Worm (Caenorhabditis elegans) whole organism, L4 larva: Measurements from ENCODE around the gene his-40.
A peak's percentile ranks its signal among the peaks of the same experiment; 100 is the strongest.

ENCODE experiments used
- F37D6.2 ChIP-seq: sonication (generic microtip); optimal IDR thresholded peaks from 2 replicates; lab custom pipeline; 2016; ENCODE audit warnings: mild to moderate bottlenecking, missing genetic modification characterization, missing compliant biosample characterization
- F44E2.7 ChIP-seq: fragments of 200-800 bp; sonication (Bioruptor generic); IDR thresholded peaks from 2 replicates; pipeline ENCODE4 v2.1.2; 2022; ENCODE audit warnings: missing genetic modification characterization, missing compliant biosample characterization
- T20F7.1 ChIP-seq: fragments of 200-800 bp; sonication (Bioruptor generic); optimal IDR thresholded peaks from 2 replicates; lab custom pipeline; 2018; ENCODE audit warnings: mild to moderate bottlenecking, missing genetic modification characterization, missing compliant biosample characterization
- T26A8.4 ChIP-seq: fragments of 200-800 bp; sonication (Bioruptor generic); IDR thresholded peaks from 2 replicates; pipeline ENCODE4 v1.3.6; 2022; ENCODE audit warnings: missing genetic modification characterization, missing compliant biosample characterization
- Y105C5A.15 ChIP-seq: fragments of 200-800 bp; sonication (Bioruptor generic); IDR thresholded peaks from 2 replicates; pipeline ENCODE4 v1.3.6; 2022; ENCODE audit warnings: missing genetic modification characterization, missing compliant biosample characterization
- Y48G9A.11 ChIP-seq: fragments of 200-800 bp; sonication (Bioruptor generic); IDR thresholded peaks from 2 replicates; pipeline ENCODE4 v1.3.6; 2022; ENCODE audit warnings: missing genetic modification reagents, missing genetic modification characterization, missing compliant biosample characterization
- Y5F2A.4 ChIP-seq: fragments of 200-800 bp; sonication (Bioruptor generic); optimal IDR thresholded peaks from 2 replicates; lab custom pipeline; 2018; ENCODE audit warnings: mild to moderate bottlenecking, missing genetic modification characterization, missing compliant biosample characterization
- Y75B8A.6 ChIP-seq: fragments of 200-800 bp; sonication (Bioruptor generic); IDR thresholded peaks from 2 replicates; pipeline ENCODE4 v1.3.6; 2022; ENCODE audit warnings: missing genetic modification reagents, missing genetic modification characterization, missing compliant biosample characterization
- ZK337.2 ChIP-seq: fragments of 200-800 bp; sonication (Bioruptor generic); IDR thresholded peaks from 2 replicates; pipeline ENCODE4 v1.3.6; 2022; ENCODE audit warnings: missing genetic modification reagents, missing genetic modification characterization, missing compliant biosample characterization
- aha-1 ChIP-seq: fragments of 150-350 bp; peaks from one replicate; lab custom pipeline; 2014; ENCODE audit warnings: missing biosample characterization, missing genetic modification characterization
- ama-1 ChIP-seq: fragments of 150-350 bp; optimal IDR thresholded peaks from 2 replicates; lab custom pipeline; 2014; ENCODE audit warnings: inconsistent platforms, mixed read lengths
- ceh-28 ChIP-seq: fragments of 150-350 bp; optimal IDR thresholded peaks from 2 replicates; lab custom pipeline; 2014; ENCODE audit warnings: missing biosample characterization, missing genetic modification reagents, missing genetic modification characterization
- ceh-62 ChIP-seq: sonication (generic microtip); optimal IDR thresholded peaks from 2 replicates; lab custom pipeline; 2017; ENCODE audit warnings: missing biosample characterization, missing genetic modification characterization
- ceh-82 ChIP-seq: sonication (generic microtip); optimal IDR thresholded peaks from 2 replicates; lab custom pipeline; 2017; ENCODE audit warnings: missing biosample characterization, missing genetic modification characterization
- daf-12 ChIP-seq: fragments of 150-350 bp; optimal IDR thresholded peaks from 2 replicates; lab custom pipeline; 2014; ENCODE audit warnings: missing biosample characterization, missing genetic modification reagents, missing genetic modification characterization
- daf-16 ChIP-seq, 3 experiments: sonication (generic microtip); optimal IDR thresholded peaks; 2 replicates each; lab custom pipeline; 2016 to 2017; ENCODE audit warnings: missing genetic modification characterization in 3 of 3, missing genetic modification reagents in 3 of 3, mild to moderate bottlenecking in 2 of 3, missing compliant biosample characterization in 2 of 3, missing biosample characterization in 1 of 3, moderate library complexity in 1 of 3
- daf-19 ChIP-seq: fragments of 200-800 bp; sonication (Bioruptor generic); conservative IDR thresholded peaks from 2 replicates; pipeline ENCODE4 v1.3.6; 2022; ENCODE audit warnings: missing genetic modification characterization, missing compliant biosample characterization
- dve-1 ChIP-seq: sonication (generic microtip); optimal IDR thresholded peaks from 2 replicates; lab custom pipeline; 2017; ENCODE audit warnings: antibody characterized with exemption, mild to moderate bottlenecking, missing genetic modification characterization, missing compliant biosample characterization; ENCODE audit not compliant: insufficient read depth
- egl-27 ChIP-seq: sonication (generic microtip); optimal IDR thresholded peaks from 3 replicates; lab custom pipeline; 2017; ENCODE audit warnings: missing biosample characterization, missing genetic modification reagents, missing genetic modification characterization
- fos-1 ChIP-seq: fragments of 150-350 bp; optimal IDR thresholded peaks from 2 replicates; lab custom pipeline; 2014; ENCODE audit warnings: missing biosample characterization, missing genetic modification characterization
- hlh-11 ChIP-seq: fragments of 200-800 bp; sonication (Bioruptor generic); optimal IDR thresholded peaks from 2 replicates; lab custom pipeline; 2018; ENCODE audit warnings: mild to moderate bottlenecking, missing genetic modification characterization, missing compliant biosample characterization
- lin-1 ChIP-seq: fragments of 200-800 bp; sonication (Bioruptor generic); IDR thresholded peaks from 2 replicates; pipeline ENCODE4 v1.3.6; 2022; ENCODE audit warnings: missing genetic modification reagents, missing genetic modification characterization, missing compliant biosample characterization
- lin-13 ChIP-seq: fragments of 150-350 bp; optimal IDR thresholded peaks from 2 replicates; lab custom pipeline; 2014; ENCODE audit warnings: missing biosample characterization, missing genetic modification reagents, missing genetic modification characterization
- lin-29 ChIP-seq: fragments of 200-800 bp; sonication (Bioruptor generic); IDR thresholded peaks from 2 replicates; pipeline ENCODE4 v1.3.6; 2022; ENCODE audit warnings: missing genetic modification reagents, missing genetic modification characterization, missing compliant biosample characterization
- lin-38 ChIP-seq: fragments of 200-800 bp; sonication (Bioruptor generic); IDR thresholded peaks from 2 replicates; pipeline ENCODE4 v1.3.6; 2022; ENCODE audit warnings: missing genetic modification reagents, missing genetic modification characterization, missing compliant biosample characterization
- lin-39 ChIP-seq: fragments of 150-350 bp; optimal IDR thresholded peaks from 2 replicates; lab custom pipeline; 2014; ENCODE audit warnings: missing biosample characterization, missing genetic modification reagents, missing genetic modification characterization
- lsy-2 ChIP-seq, 2 experiments: fragments of 150-350 bp in 1 of 2; sonication (generic microtip) in 1 of 2; optimal IDR thresholded peaks; 2 replicates each; lab custom pipeline; 2014 to 2017; ENCODE audit warnings: missing biosample characterization in 2 of 2, missing genetic modification characterization in 2 of 2
- madf-9 ChIP-seq: fragments of 200-800 bp; sonication (Bioruptor generic); conservative IDR thresholded peaks from 2 replicates; pipeline ENCODE4 v1.3.6; 2022; ENCODE audit warnings: missing genetic modification reagents, missing genetic modification characterization, missing compliant biosample characterization
- mdl-1 ChIP-seq, 2 experiments: fragments of 150-350 bp in 1 of 2; sonication (generic microtip) in 1 of 2; optimal IDR thresholded peaks; 2 replicates each; lab custom pipeline; 2014 to 2017; ENCODE audit warnings: missing biosample characterization in 2 of 2, missing genetic modification characterization in 2 of 2
- mep-1 ChIP-seq: fragments of 150-350 bp; sonication (generic microtip); optimal IDR thresholded peaks from 3 replicates; lab custom pipeline; 2014; ENCODE audit warnings: missing biosample characterization, missing genetic modification characterization
- mxl-2 ChIP-seq: fragments of 200-800 bp; sonication (Bioruptor generic); conservative IDR thresholded peaks from 2 replicates; pipeline ENCODE4 v1.3.6; 2022; ENCODE audit warnings: missing genetic modification reagents, missing genetic modification characterization, missing compliant biosample characterization
- nhr-10 ChIP-seq: fragments of 150-350 bp; optimal IDR thresholded peaks from 2 replicates; lab custom pipeline; 2014; ENCODE audit warnings: missing biosample characterization, missing genetic modification characterization
- nhr-11 ChIP-seq: fragments of 150-350 bp; optimal IDR thresholded peaks from 2 replicates; lab custom pipeline; 2014; ENCODE audit warnings: missing biosample characterization, missing genetic modification characterization
- nhr-111 ChIP-seq: fragments of 200-800 bp; sonication (Bioruptor generic); optimal IDR thresholded peaks from 2 replicates; lab custom pipeline; 2018; ENCODE audit warnings: mild to moderate bottlenecking, missing genetic modification characterization, missing compliant biosample characterization
- nhr-237 ChIP-seq: sonication (generic microtip); optimal IDR thresholded peaks from 2 replicates; lab custom pipeline; 2017; ENCODE audit warnings: missing biosample characterization, missing genetic modification characterization
- nhr-28 ChIP-seq: fragments of 150-350 bp; optimal IDR thresholded peaks from 2 replicates; lab custom pipeline; 2014; ENCODE audit warnings: missing biosample characterization, missing genetic modification characterization
- nhr-6 ChIP-seq: fragments of 150-350 bp; optimal IDR thresholded peaks from 2 replicates; lab custom pipeline; 2014; ENCODE audit warnings: missing biosample characterization, missing genetic modification characterization
- php-3 ChIP-seq: fragments of 200-800 bp; sonication (Bioruptor generic); IDR thresholded peaks from 2 replicates; pipeline ENCODE4 v1.3.6; 2022; ENCODE audit warnings: missing genetic modification reagents, missing genetic modification characterization, missing compliant biosample characterization
- pqm-1 ChIP-seq: sonication (generic microtip); optimal IDR thresholded peaks from 2 replicates; lab custom pipeline; 2017; ENCODE audit warnings: missing biosample characterization, missing genetic modification characterization
- rbr-2 ChIP-seq: sonication (generic microtip); optimal IDR thresholded peaks from 2 replicates; lab custom pipeline; 2016; ENCODE audit warnings: missing genotype, missing genetic modification characterization, missing compliant biosample characterization
- saeg-2 ChIP-seq: fragments of 200-800 bp; sonication (Bioruptor generic); IDR thresholded peaks from 2 replicates; pipeline ENCODE4 v1.3.6; 2022; ENCODE audit warnings: missing genetic modification reagents, missing genetic modification characterization, missing compliant biosample characterization
- sdz-12 ChIP-seq: fragments of 200-800 bp; sonication (Bioruptor generic); optimal IDR thresholded peaks from 2 replicates; lab custom pipeline; 2018; ENCODE audit warnings: mild to moderate bottlenecking, missing genetic modification characterization, missing compliant biosample characterization
- skn-1 ChIP-seq: fragments of 150-350 bp; optimal IDR thresholded peaks from 2 replicates; lab custom pipeline; 2014; ENCODE audit warnings: missing biosample characterization, missing genetic modification characterization
- snpc-1.2 ChIP-seq: fragments of 200-800 bp; sonication (Bioruptor generic); IDR thresholded peaks from 2 replicates; pipeline ENCODE4 v1.3.6; 2022; ENCODE audit warnings: missing genetic modification reagents, missing genetic modification characterization, missing compliant biosample characterization
- spr-1 ChIP-seq: sonication (generic microtip); optimal IDR thresholded peaks from 2 replicates; lab custom pipeline; 2016; ENCODE audit warnings: mild to moderate bottlenecking, missing genetic modification characterization, missing compliant biosample characterization
- spr-3 ChIP-seq: fragments of 200-800 bp; sonication (Bioruptor generic); optimal IDR thresholded peaks from 2 replicates; lab custom pipeline; 2018; ENCODE audit warnings: mild to moderate bottlenecking, missing genetic modification characterization, missing compliant biosample characterization
- tra-1 ChIP-seq: fragments of 200-800 bp; sonication (Bioruptor generic); IDR thresholded peaks from 2 replicates; pipeline ENCODE4 v1.3.6; 2022; ENCODE audit warnings: missing genetic modification reagents, missing genetic modification characterization, missing compliant biosample characterization
- unc-62 ChIP-seq, 3 experiments: fragments of 150-350 bp in 1 of 3; sonication (generic microtip); optimal IDR thresholded peaks in 2 of 3; peaks in 1 of 3; 1 replicate in 1 of 3; 2 replicates in 2 of 3; lab custom pipeline; 2014 to 2017; ENCODE audit warnings: missing biosample characterization in 3 of 3, missing genetic modification characterization in 3 of 3, missing genetic modification reagents in 3 of 3, missing genotype in 1 of 3
- zfp-2 ChIP-seq: sonication (generic microtip); optimal IDR thresholded peaks from 2 replicates; lab custom pipeline; 2016; ENCODE audit warnings: mild to moderate bottlenecking, missing genetic modification characterization, missing compliant biosample characterization
- zip-11 ChIP-seq: fragments of 200-800 bp; sonication (Bioruptor generic); IDR thresholded peaks from 2 replicates; pipeline ENCODE4 v1.3.6; 2022; ENCODE audit warnings: missing genetic modification characterization, missing compliant biosample characterization
- ztf-7 ChIP-seq: fragments of 150-350 bp; optimal IDR thresholded peaks from 2 replicates; lab custom pipeline; 2014; ENCODE audit warnings: missing biosample characterization, missing genetic modification characterization

Gene his-40

ce11 chrX:7320115-7320711, 10.3 kb downstream of the his-40 start, which contains the start of gene spp-5 (continued):
- TF ChIP-seq mep-1 (tag; lab: Kevin White, UChicago) (peak; percentile 19), nhr-6 (tag; lab: Kevin White, UChicago) (no peak), lin-29 (GFP tag; lab: Robert Waterston, UW) (no peak), daf-16 (GFP tag; optimal IDR thresholded peaks at IDR 0.05; lab: Kevin White, UChicago) (no peak), daf-16 (tag; optimal IDR thresholded peaks at IDR 0.05; lab: Kevin White, UChicago) (peak; percentile 95), lsy-2 (tag; optimal IDR thresholded peaks at IDR 0.05; lab: Kevin White, UChicago) (no peak), F37D6.2 (tag; lab: Kevin White, UChicago) (no peak), lin-1 (0 out of 2 replicates have a peak, but pooled peaks have one; percentile 12), ceh-28 (no peak), Y75B8A.6 (GFP tag; lab: Robert Waterston, UW) (no peak), egl-27 (tag; lab: Kevin White, UChicago) (no peak), madf-9 (no peak), tra-1 (peak; percentile 83), Y48G9A.11 (GFP tag; lab: Robert Waterston, UW) (no peak), fos-1 (tag; lab: Kevin White, UChicago) (no peak), T26A8.4 (GFP tag; lab: Robert Waterston, UW) (0 out of 2 replicates have a peak, but pooled peaks have one; percentile 9), spr-3 (GFP tag; lab: Kevin White, UChicago) (no peak), nhr-237 (tag; lab: Kevin White, UChicago) (no peak), lin-39 (tag; lab: Kevin White, UChicago) (no peak), Y105C5A.15 (no peak), zip-11 (GFP tag; lab: Robert Waterston, UW) (no peak), ama-1 (lab: Kevin White, UChicago) (peak; percentile 79), spr-1 (tag; lab: Kevin White, UChicago) (no peak), pqm-1 (tag; lab: Kevin White, UChicago) (peak; percentile 86), unc-62 (GFP tag; optimal IDR thresholded peaks at IDR 0.05 in 1 of 2; lab: Kevin White, UChicago) (peak in 1 of 2 experiments; percentile 62), unc-62 (tag; optimal IDR thresholded peaks at IDR 0.05; lab: Kevin White, UChicago) (no peak), saeg-2 (GFP tag; lab: Robert Waterston, UW) (no peak), daf-19 (GFP tag; lab: Robert Waterston, UW) (no peak), dve-1 (peak; percentile 76), php-3 (GFP tag; lab: Robert Waterston, UW) (peak; percentile 90), skn-1 (no peak), ztf-7 (tag; lab: Kevin White, UChicago) (no peak), ZK337.2 (GFP tag; lab: Robert Waterston, UW) (no peak), hlh-11 (tag; lab: Kevin White, UChicago) (peak; percentile 86), sdz-12 (GFP tag; lab: Kevin White, UChicago) (no peak), lin-38 (GFP tag; lab: Robert Waterston, UW) (no peak), nhr-11 (tag; lab: Kevin White, UChicago) (no peak), ceh-62 (no peak), nhr-28 (tag; lab: Kevin White, UChicago) (peak; percentile 77), daf-12 (tag; lab: Kevin White, UChicago) (no peak), Y5F2A.4 (GFP tag; lab: Kevin White, UChicago) (no peak), T20F7.1 (GFP tag; lab: Kevin White, UChicago) (peak; percentile 55), lin-13 (GFP tag; lab: Kevin White, UChicago) (no peak), mdl-1 (tag; optimal IDR thresholded peaks at IDR 0.05; lab: Kevin White, UChicago) (peak in 1 of 2 experiments; percentile 67), F44E2.7 (GFP tag; lab: Robert Waterston, UW) (no peak), aha-1 (tag; lab: Kevin White, UChicago) (peak; percentile 89), zfp-2 (tag; lab: Kevin White, UChicago) (no peak), rbr-2 (no peak), nhr-10 (peak; percentile 12), mxl-2 (GFP tag; lab: Robert Waterston, UW) (no peak), ceh-82 (tag; lab: Kevin White, UChicago) (no peak), snpc-1.2 (GFP tag; lab: Robert Waterston, UW) (no peak), nhr-111 (no peak)
